Worm (Caenorhabditis elegans): Measurements from ENCODE around the gene ugt-37.
A peak's percentile ranks its signal among the peaks of the same experiment; 100 is the strongest.

The ugt-37 gene

ce11 chrV:7118796-7119195 is 26.3 kb downstream of the ugt-37 start, which contains the start of gene srx-33:
Gene srx-33, minus strand, starts transcription at chrV:7118896.
- TF ChIP-seq him-1 (tag; optimal IDR thresholded peaks at IDR 0.05) (no peak), dao-5 (tag; optimal IDR thresholded peaks at IDR 0.05) (no peak), W03F9.2 (tag; optimal IDR thresholded peaks at IDR 0.05) (no peak)

DNA sequence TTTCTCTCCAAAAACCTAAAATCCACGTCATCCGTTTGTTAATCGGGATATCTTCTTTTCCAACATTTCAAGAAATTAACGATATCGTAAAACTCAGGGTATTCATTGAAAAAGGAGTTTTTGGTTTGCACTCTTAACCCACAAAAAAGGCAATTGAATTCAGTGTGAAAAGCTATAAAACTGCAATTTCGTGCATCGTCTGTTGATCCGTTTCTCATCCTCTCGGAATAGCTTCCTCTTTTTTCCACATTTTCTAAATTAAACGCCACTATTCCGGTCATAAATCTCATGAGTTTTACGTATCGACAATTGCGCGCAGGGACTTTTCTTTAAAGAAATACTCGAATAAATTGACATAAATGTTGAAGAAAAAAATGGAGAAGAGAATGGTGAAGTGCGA is 32.9 kb downstream of the ugt-37 start:
- TF ChIP-seq him-1 (tag; optimal IDR thresholded peaks at IDR 0.05) = no peak
- TF ChIP-seq W03F9.2 (tag; optimal IDR thresholded peaks at IDR 0.05) = no peak
- no peak for TF ChIP-seq dao-5 (tag; optimal IDR thresholded peaks at IDR 0.05)

DNA sequence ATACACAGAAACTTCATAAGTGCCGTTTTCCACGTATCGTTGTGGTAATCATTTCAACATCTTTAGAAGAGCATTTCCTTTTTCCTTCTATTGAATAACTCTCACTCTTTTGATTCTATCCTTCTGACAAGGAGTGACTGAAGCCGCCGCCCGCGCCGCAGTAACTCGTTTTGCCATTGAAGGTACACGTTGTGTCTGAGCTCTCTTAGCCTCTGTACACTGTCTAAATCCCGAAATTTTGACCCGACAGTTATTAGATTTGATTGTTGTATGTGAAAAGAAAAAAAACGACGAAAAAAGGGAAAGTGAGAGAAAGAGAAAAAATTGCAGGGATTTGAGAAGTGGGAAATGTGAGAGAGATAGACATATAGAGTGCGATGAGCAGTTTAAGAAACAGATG is 33.8 kb downstream of the ugt-37 start:
- no peak for TF ChIP-seq dao-5 (tag; optimal IDR thresholded peaks at IDR 0.05)
- TF ChIP-seq W03F9.2 (tag; optimal IDR thresholded peaks at IDR 0.05) = no peak
- no peak for TF ChIP-seq him-1 (tag; optimal IDR thresholded peaks at IDR 0.05)

- TF ChIP-seq W03F9.2 (tag; optimal IDR thresholded peaks at IDR 0.05) (no peak), him-1 (tag; optimal IDR thresholded peaks at IDR 0.05) (no peak), dao-5 (tag; optimal IDR thresholded peaks at IDR 0.05) (no peak)
Observed at ce11 chrV:7110370-7110769, 34.7 kb downstream of the ugt-37 start.

- TF ChIP-seq him-1 (tag; optimal IDR thresholded peaks at IDR 0.05) = peak; percentile 17
- no peak for TF ChIP-seq W03F9.2 (tag; optimal IDR thresholded peaks at IDR 0.05)
Observed at ce11 chrV:7106499-7107152, 38.5 kb downstream of the ugt-37 start.

DNA sequence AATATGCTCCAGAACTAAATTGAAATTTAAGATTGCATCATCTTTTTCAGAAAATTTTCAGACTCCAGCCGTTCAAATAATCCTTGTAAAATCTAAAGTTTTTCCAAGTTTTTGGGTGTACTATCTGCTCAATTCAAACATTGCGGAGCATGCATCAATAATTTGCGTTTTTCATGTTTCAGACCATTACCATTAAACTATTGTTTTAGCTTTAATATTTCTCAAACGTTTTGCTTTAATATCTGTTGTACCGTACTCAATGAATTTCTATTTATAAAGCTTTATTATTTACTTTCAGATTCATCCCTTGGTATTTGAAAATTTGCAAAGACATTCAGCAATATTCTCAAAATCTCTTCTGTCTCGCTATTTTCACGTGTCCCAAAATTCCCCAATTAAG is 41.9 kb downstream of the ugt-37 start, which contains the start of gene odr-2:
odr-2 (plus strand) TSS at position 301 of the 400 bp plus-strand sequence.
- TF ChIP-seq him-1 (tag; optimal IDR thresholded peaks at IDR 0.05) = no peak
- TF ChIP-seq W03F9.2 (tag; optimal IDR thresholded peaks at IDR 0.05) = no peak
- no peak for TF ChIP-seq dao-5 (tag; optimal IDR thresholded peaks at IDR 0.05)

- TF ChIP-seq dao-5 (tag; optimal IDR thresholded peaks at IDR 0.05) = no peak
- no peak for TF ChIP-seq W03F9.2 (tag; optimal IDR thresholded peaks at IDR 0.05)
- TF ChIP-seq him-1 (tag; optimal IDR thresholded peaks at IDR 0.05) = no peak
Observed at ce11 chrV:7096811-7097210, 48.3 kb downstream of the ugt-37 start.

- no peak for TF ChIP-seq W03F9.2 (tag; optimal IDR thresholded peaks at IDR 0.05)
- TF ChIP-seq dao-5 (tag; optimal IDR thresholded peaks at IDR 0.05) = no peak
- no peak for TF ChIP-seq him-1 (tag; optimal IDR thresholded peaks at IDR 0.05)
Observed at ce11 chrV:7096129-7096730, 48.9 kb downstream of the ugt-37 start.

DNA sequence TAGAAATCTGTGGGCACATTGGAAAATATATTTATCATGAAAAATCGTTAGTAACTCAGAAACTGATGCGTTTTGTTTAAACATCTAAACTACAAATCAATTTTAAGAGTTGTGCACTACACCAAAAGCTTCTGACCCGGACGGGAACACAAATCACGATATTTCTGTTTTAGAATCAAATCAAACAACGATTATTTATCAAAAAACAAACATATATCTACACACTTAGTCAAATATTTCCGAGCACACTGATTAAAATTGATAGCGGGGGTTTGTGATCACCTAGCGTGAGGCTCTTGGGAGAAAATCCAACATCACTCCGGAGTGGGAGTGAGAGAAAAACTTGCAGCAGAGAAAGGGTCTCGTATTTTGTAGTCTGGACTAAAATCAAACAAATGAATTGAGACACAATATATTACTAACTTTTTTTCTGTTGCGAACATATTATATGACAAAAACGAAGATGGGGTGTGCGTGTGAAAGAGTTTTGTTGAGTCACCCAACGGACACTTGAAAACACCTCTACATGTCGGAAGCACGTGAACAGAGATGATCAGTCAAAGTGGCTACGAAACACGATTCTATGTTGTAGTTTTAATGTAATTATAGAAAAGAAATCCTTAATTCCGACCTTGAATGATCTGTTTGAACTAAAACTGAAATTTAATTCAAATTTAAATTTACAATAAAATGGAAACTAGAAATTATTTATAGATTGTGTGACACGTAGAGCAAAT is 49.7 kb downstream of the ugt-37 start:
- no peak for TF ChIP-seq dao-5 (tag; optimal IDR thresholded peaks at IDR 0.05)
- TF ChIP-seq him-1 (tag; optimal IDR thresholded peaks at IDR 0.05) = no peak
- no peak for TF ChIP-seq W03F9.2 (tag; optimal IDR thresholded peaks at IDR 0.05)

DNA sequence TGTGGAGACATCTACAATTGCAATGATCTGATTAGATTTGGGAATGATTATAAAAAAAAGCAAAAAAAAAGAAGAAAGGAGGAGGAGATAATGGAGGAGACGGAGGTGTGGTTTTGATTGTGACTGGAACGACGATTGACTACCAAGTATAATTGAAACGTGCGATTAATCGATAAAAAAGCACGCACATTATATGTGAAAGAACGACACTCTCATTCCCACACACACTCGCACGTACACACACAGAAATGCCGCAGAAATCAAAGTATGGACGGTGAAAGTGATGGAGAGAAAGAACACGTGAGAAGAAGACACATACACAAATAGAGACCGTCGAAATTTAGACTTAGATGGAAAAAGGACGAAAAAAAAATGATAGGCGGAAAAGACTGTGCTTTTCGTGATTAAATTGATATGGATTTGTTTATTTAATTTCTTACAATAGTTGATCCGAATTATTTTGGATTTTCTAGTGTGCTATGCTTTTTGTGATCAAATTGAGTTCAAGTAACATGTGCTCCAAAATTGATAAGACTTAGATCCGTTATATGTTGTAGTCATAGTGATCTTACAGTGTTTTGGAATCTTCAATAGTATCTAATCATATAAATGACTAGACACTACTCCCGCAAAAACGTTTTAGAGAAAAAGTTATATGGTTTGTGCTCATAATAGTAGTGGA is 51.3 kb downstream of the ugt-37 start, which contains the start of gene nhr-135:
nhr-135 (minus strand) TSS at position 51 of the 682 bp plus-strand sequence.
- TF ChIP-seq W03F9.2 (tag; optimal IDR thresholded peaks at IDR 0.05) = peak; percentile 42
- no peak for TF ChIP-seq him-1 (tag; optimal IDR thresholded peaks at IDR 0.05)
